Worm (Caenorhabditis elegans) whole organism, L4/young adult: ENCODE data around the gene nhr-223.

ENCODE experiments used
- W03F9.2 ChIP-seq: fragments of 150-350 bp; optimal IDR thresholded peaks from 2 replicates; lab custom pipeline; 2014; ENCODE audit warnings: missing biosample characterization, missing genetic modification characterization
- dao-5 ChIP-seq: sonication (generic microtip); optimal IDR thresholded peaks from 2 replicates; lab custom pipeline; 2016; ENCODE audit warnings: missing genotype, missing genetic modification characterization, moderate library complexity, missing compliant biosample characterization
- him-1 ChIP-seq: sonication (generic microtip); optimal IDR thresholded peaks from 2 replicates; lab custom pipeline; 2016; ENCODE audit warnings: missing genotype, missing genetic modification reagents, missing genetic modification characterization, missing compliant biosample characterization

- no peak for TF ChIP-seq W03F9.2 (tag; lab: Kevin White, UChicago)
- TF ChIP-seq dao-5: no peak
- no peak for TF ChIP-seq him-1 (tag; lab: Kevin White, UChicago)
These were observed 2.9 kb upstream of the nhr-223 start, which contains the start of gene T26E4.7 for ce11 chrV:15793270-15793669.
